Worm (Caenorhabditis elegans) whole organism, midembryonic: ENCODE measurements around the gene H20J04.7.

Source experiments
- T22C8.4 ChIP-seq: fragments of 200-800 bp; sonication (Bioruptor generic); IDR thresholded peaks from 2 replicates; pipeline ENCODE4 v1.3.6; 2022; ENCODE audit warnings: missing genetic modification characterization, missing compliant biosample characterization
- flt-1 ChIP-seq: fragments of 200-800 bp; sonication (Bioruptor generic); IDR thresholded peaks from 2 replicates; pipeline ENCODE4 v1.3.6; 2022; ENCODE audit warnings: missing genetic modification characterization, missing compliant biosample characterization
- klf-2 ChIP-seq: fragments of 200-800 bp; sonication (Bioruptor generic); conservative IDR thresholded peaks from 2 replicates; pipeline ENCODE4 v1.3.6; 2022; ENCODE audit warnings: missing genetic modification reagents, missing genetic modification characterization, missing compliant biosample characterization
- ref-1 ChIP-seq: fragments of 200-800 bp; sonication (Bioruptor generic); conservative IDR thresholded peaks from 2 replicates; pipeline ENCODE4 v1.3.6; 2022; ENCODE audit warnings: missing genetic modification reagents, missing genetic modification characterization, missing compliant biosample characterization
- ztf-23 ChIP-seq: fragments of 200-800 bp; sonication (Bioruptor generic); IDR thresholded peaks from 2 replicates; pipeline ENCODE4 v1.3.6; 2022; ENCODE audit warnings: missing genetic modification reagents, missing genetic modification characterization, missing compliant biosample characterization
- ztf-29 ChIP-seq: fragments of 200-800 bp; sonication (Bioruptor generic); IDR thresholded peaks from 2 replicates; pipeline ENCODE4 v1.3.6; 2022; ENCODE audit warnings: missing genetic modification reagents, missing genetic modification characterization, missing compliant biosample characterization

DNA sequence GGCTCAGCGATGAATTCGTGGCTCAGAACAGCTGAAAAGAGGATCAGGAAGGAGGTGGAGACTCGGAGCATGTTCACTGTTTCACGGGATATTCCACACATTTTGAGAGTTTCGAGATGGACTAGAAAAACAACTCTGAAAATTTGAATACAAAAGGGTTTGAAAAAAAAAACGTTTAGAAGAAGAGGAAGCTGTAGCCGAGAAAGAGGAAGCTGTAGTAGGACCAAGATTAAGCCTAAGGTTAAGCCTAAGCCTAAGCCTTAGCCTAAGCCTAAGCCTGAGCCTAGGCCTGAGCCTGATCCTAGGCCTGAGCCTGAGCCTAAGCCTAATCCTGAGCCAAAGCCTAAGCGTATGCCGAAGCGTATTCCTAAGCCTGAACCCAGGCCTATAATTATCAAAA is 43.0 kb downstream of the H20J04.7 start, which contains the start of gene plep-1:
- TF ChIP-seq ref-1 (no peak), flt-1 (GFP tag; lab: Robert Waterston, UW) (no peak), T22C8.4 (GFP tag; lab: Robert Waterston, UW) (no peak), klf-2 (no peak), ztf-23 (no peak), ztf-29 (GFP tag; lab: Robert Waterston, UW) (no peak)
